Worm (Caenorhabditis elegans) whole organism, L3 larva: ENCODE results near the gene F48E8.3.
A peak's percentile ranks its signal among the peaks of the same experiment; 100 is the strongest.

Experiments
- R02D3.7 ChIP-seq: fragments of 150-350 bp; optimal IDR thresholded peaks from 2 replicates; lab custom pipeline; 2014; ENCODE audit warnings: missing biosample characterization, missing genetic modification characterization
- aly-2 ChIP-seq: fragments of 150-350 bp; optimal IDR thresholded peaks from 2 replicates; lab custom pipeline; 2014; ENCODE audit warnings: missing biosample characterization, missing genetic modification characterization
- ceh-28 ChIP-seq: fragments of 150-350 bp; optimal IDR thresholded peaks from 2 replicates; lab custom pipeline; 2014; ENCODE audit warnings: missing biosample characterization, missing genetic modification reagents, missing genetic modification characterization
- ceh-82 ChIP-seq: fragments of 150-350 bp; optimal IDR thresholded peaks from 2 replicates; lab custom pipeline; 2014; ENCODE audit warnings: missing biosample characterization, missing genetic modification characterization
- ceh-9 ChIP-seq: sonication (generic microtip); optimal IDR thresholded peaks from 2 replicates; lab custom pipeline; 2018; ENCODE audit warnings: missing biosample characterization, missing genetic modification characterization
- egl-27 ChIP-seq: sonication (generic microtip); optimal IDR thresholded peaks from 4 replicates; lab custom pipeline; 2017; ENCODE audit warnings: missing biosample characterization, missing genetic modification reagents, missing genetic modification characterization
- egl-5 ChIP-seq: fragments of 150-350 bp; optimal IDR thresholded peaks from 2 replicates; lab custom pipeline; 2017; ENCODE audit warnings: missing biosample characterization, missing genetic modification reagents, missing genetic modification characterization, inconsistent platforms
- elt-1 ChIP-seq: fragments of 150-350 bp; optimal IDR thresholded peaks from 2 replicates; lab custom pipeline; 2014; ENCODE audit warnings: missing biosample characterization, missing genetic modification characterization
- elt-2 ChIP-seq: sonication (generic microtip); optimal IDR thresholded peaks from 2 replicates; lab custom pipeline; 2016; ENCODE audit warnings: missing genetic modification reagents, mild to moderate bottlenecking, missing genetic modification characterization, missing compliant biosample characterization
- elt-3 ChIP-seq, 3 experiments: fragments of 150-350 bp in 1 of 3; sonication (generic microtip) in 2 of 3; optimal IDR thresholded peaks; 2 replicates in 2 of 3; 4 replicates in 1 of 3; lab custom pipeline; 2014 to 2017; ENCODE audit warnings: missing biosample characterization in 3 of 3, missing genetic modification characterization in 3 of 3
- fkh-10 ChIP-seq: sonication (generic microtip); optimal IDR thresholded peaks from 2 replicates; lab custom pipeline; 2017; ENCODE audit warnings: missing biosample characterization, missing genetic modification reagents, missing genetic modification characterization
- fkh-2 ChIP-seq: fragments of 150-350 bp; optimal IDR thresholded peaks from 2 replicates; lab custom pipeline; 2014; ENCODE audit warnings: missing biosample characterization, missing genetic modification reagents, missing genetic modification characterization
- fos-1 ChIP-seq: fragments of 150-350 bp; optimal IDR thresholded peaks from 2 replicates; lab custom pipeline; 2014; ENCODE audit warnings: missing biosample characterization, missing genetic modification characterization
- hmg-11 ChIP-seq: sonication (generic microtip); optimal IDR thresholded peaks from 2 replicates; lab custom pipeline; 2016; ENCODE audit warnings: missing genetic modification characterization, missing compliant biosample characterization
- jun-1 ChIP-seq: fragments of 150-350 bp; optimal IDR thresholded peaks from 2 replicates; lab custom pipeline; 2014; ENCODE audit warnings: missing biosample characterization, missing genetic modification reagents, missing genetic modification characterization
- lin-15B ChIP-seq: fragments of 150-350 bp; optimal IDR thresholded peaks from 2 replicates; lab custom pipeline; 2014; ENCODE audit warnings: missing biosample characterization, missing genetic modification characterization
- lin-39 ChIP-seq: fragments of 150-350 bp; optimal IDR thresholded peaks from 2 replicates; lab custom pipeline; 2018; ENCODE audit warnings: missing biosample characterization, missing genetic modification reagents, missing genetic modification characterization
- lsy-12 ChIP-seq: sonication (generic microtip); optimal IDR thresholded peaks from 2 replicates; lab custom pipeline; 2016; ENCODE audit warnings: mild to moderate bottlenecking, missing genetic modification characterization, missing compliant biosample characterization
- mdl-1 ChIP-seq: fragments of 150-350 bp; optimal IDR thresholded peaks from 2 replicates; lab custom pipeline; 2014; ENCODE audit warnings: missing biosample characterization, missing genetic modification characterization
- nfya-1 ChIP-seq: sonication (generic microtip); optimal IDR thresholded peaks from 2 replicates; lab custom pipeline; 2017; ENCODE audit warnings: missing genetic modification characterization, mild to moderate bottlenecking, missing compliant biosample characterization, antibody characterized with exemption, moderate library complexity; ENCODE audit not compliant: insufficient read depth
- nhr-23 ChIP-seq: fragments of 150-350 bp; optimal IDR thresholded peaks from 2 replicates; lab custom pipeline; 2014; ENCODE audit warnings: missing biosample characterization, missing genetic modification reagents, missing genetic modification characterization
- nhr-25 ChIP-seq: sonication (generic microtip); optimal IDR thresholded peaks from 2 replicates; lab custom pipeline; 2017; ENCODE audit warnings: missing biosample characterization, missing genetic modification characterization
- nhr-28 ChIP-seq: fragments of 150-350 bp; optimal IDR thresholded peaks from 2 replicates; lab custom pipeline; 2014; ENCODE audit warnings: missing biosample characterization, missing genetic modification characterization
- nhr-43 ChIP-seq: sonication (generic microtip); optimal IDR thresholded peaks from 2 replicates; lab custom pipeline; 2016; ENCODE audit warnings: mild to moderate bottlenecking, missing genetic modification characterization, missing compliant biosample characterization; ENCODE audit not compliant: poor library complexity, severe bottlenecking
- nhr-67 ChIP-seq: fragments of 150-350 bp; optimal IDR thresholded peaks from 2 replicates; lab custom pipeline; 2014; ENCODE audit warnings: missing biosample characterization, missing genetic modification characterization
- nhr-77 ChIP-seq: fragments of 150-350 bp; optimal IDR thresholded peaks from 2 replicates; lab custom pipeline; 2014; ENCODE audit warnings: missing biosample characterization, missing genetic modification characterization
- pha-4 ChIP-seq: fragments of 150-350 bp; optimal IDR thresholded peaks from 2 replicates; lab custom pipeline; 2014; ENCODE audit warnings: missing biosample characterization, missing genetic modification reagents, missing genetic modification characterization
- pqm-1 ChIP-seq: fragments of 150-350 bp; optimal IDR thresholded peaks from 2 replicates; lab custom pipeline; 2017; ENCODE audit warnings: missing biosample characterization, missing genetic modification characterization, inconsistent platforms
- sea-2 ChIP-seq: fragments of 150-350 bp; sonication (generic microtip); optimal IDR thresholded peaks from 4 replicates; lab custom pipeline; 2014; ENCODE audit warnings: missing biosample characterization, missing genetic modification reagents, missing genetic modification characterization
- unc-39 ChIP-seq: sonication (generic microtip); optimal IDR thresholded peaks from 4 replicates; lab custom pipeline; 2017; ENCODE audit warnings: missing biosample characterization, missing genetic modification characterization
- unc-62 ChIP-seq: fragments of 150-350 bp; sonication (generic microtip); optimal IDR thresholded peaks from 4 replicates; lab custom pipeline; 2014; ENCODE audit warnings: missing biosample characterization, missing genetic modification reagents, missing genetic modification characterization
- zag-1 ChIP-seq: fragments of 150-350 bp; optimal IDR thresholded peaks from 2 replicates; lab custom pipeline; 2014; ENCODE audit warnings: missing biosample characterization, missing genetic modification characterization
- ztf-11 ChIP-seq: fragments of 150-350 bp; optimal IDR thresholded peaks from 2 replicates; lab custom pipeline; 2014; ENCODE audit warnings: missing biosample characterization, missing genetic modification characterization
- ztf-4 ChIP-seq: fragments of 150-350 bp; optimal IDR thresholded peaks from 2 replicates; lab custom pipeline; 2014; ENCODE audit warnings: missing biosample characterization, missing genetic modification characterization

The F48E8.3 gene

DNA sequence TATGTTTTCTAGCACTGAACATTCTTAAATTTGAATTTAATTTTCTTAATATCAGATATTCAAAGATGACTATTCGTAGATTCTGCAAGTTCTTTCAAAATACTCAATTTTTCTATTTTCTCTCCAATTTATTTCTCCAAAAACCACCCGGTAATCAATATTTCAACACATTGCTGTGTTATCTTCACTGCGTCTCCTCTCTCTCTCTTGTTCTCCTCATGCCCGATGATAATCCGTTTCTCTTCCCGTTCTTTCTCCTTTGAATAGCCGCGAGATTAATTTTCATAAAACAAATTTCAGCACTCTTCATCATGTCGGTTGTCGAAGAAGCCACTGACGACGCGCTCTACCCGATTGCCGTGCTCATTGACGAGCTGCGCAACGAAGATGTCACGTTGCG is 10.7 kb upstream of the F48E8.3 start, which contains the start of gene paa-1:
Gene paa-1 (plus strand): TSS at position 301 of the 400 bp plus-strand sequence.
- TF ChIP-seq elt-1 (tag; lab: Kevin White, UChicago): no peak
- no peak for TF ChIP-seq mdl-1 (tag; lab: Kevin White, UChicago)
- no peak for TF ChIP-seq hmg-11 (tag; lab: Kevin White, UChicago)
- TF ChIP-seq ztf-11 (tag; lab: Kevin White, UChicago): no peak
- no peak for TF ChIP-seq jun-1
- TF ChIP-seq egl-5 (tag; lab: Kevin White, UChicago): no peak
- no peak for TF ChIP-seq nhr-25 (tag; lab: Kevin White, UChicago)
- no peak for TF ChIP-seq fkh-10 (GFP tag; lab: Kevin White, UChicago)
- no peak for TF ChIP-seq nhr-43
- no peak for TF ChIP-seq egl-27 (tag; lab: Kevin White, UChicago)
- TF ChIP-seq R02D3.7: no peak
- no peak for TF ChIP-seq elt-2
- no peak for TF ChIP-seq lin-39 (tag; lab: Kevin White, UChicago)
- TF ChIP-seq pha-4 (tag; lab: Kevin White, UChicago): no peak
- no peak for TF ChIP-seq lin-15B (tag; lab: Kevin White, UChicago)

ce11 chrIII:5453290-5453689 is 7.9 kb upstream of the F48E8.3 start, which contains the start of gene F48E8.4:
TSS of gene F48E8.4 (plus strand) at chrIII:5453590.
- TF ChIP-seq nhr-25 (tag; lab: Kevin White, UChicago) (peak; percentile 13), ztf-11 (tag; lab: Kevin White, UChicago) (no peak)

DNA sequence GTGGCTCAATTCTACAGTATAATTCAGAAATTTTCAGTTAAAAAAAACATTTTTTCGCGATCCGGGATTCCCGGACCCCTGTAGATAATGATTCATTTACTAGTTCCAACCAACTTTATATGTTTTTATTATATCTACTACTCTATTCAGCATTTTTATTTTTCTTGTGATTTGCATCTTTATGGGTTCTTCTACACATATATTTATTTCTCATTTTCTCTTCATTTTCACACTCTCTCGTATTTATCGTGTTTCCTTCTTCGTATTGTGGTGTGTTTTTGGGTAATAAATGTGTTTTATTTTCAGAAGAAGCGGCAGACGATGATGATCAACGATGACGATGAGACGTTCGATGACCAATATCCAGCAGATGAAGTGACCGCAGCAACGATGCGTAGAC is 2.9 kb downstream of the F48E8.3 start, which contains the start of gene F48E8.2:
Gene F48E8.2 (plus strand): TSS at position 301 of the 400 bp plus-strand sequence.
- no peak for TF ChIP-seq ceh-82
- no peak for TF ChIP-seq ceh-9 (tag; lab: Kevin White, UChicago)
- no peak for TF ChIP-seq nhr-43
- TF ChIP-seq nhr-67: no peak
- TF ChIP-seq sea-2: no peak
- no peak for TF ChIP-seq jun-1
- TF ChIP-seq pha-4 (tag; lab: Kevin White, UChicago): no peak
- TF ChIP-seq elt-1 (tag; lab: Kevin White, UChicago): no peak
- no peak for TF ChIP-seq mdl-1 (tag; lab: Kevin White, UChicago)
- TF ChIP-seq nhr-23 (tag; lab: Kevin White, UChicago): no peak
- no peak for TF ChIP-seq fkh-2
- no peak for TF ChIP-seq pqm-1 (tag; lab: Kevin White, UChicago)
- TF ChIP-seq zag-1 (tag; lab: Kevin White, UChicago): no peak
- no peak for TF ChIP-seq egl-27 (tag; lab: Kevin White, UChicago)
- TF ChIP-seq hmg-11 (tag; lab: Kevin White, UChicago): no peak

DNA sequence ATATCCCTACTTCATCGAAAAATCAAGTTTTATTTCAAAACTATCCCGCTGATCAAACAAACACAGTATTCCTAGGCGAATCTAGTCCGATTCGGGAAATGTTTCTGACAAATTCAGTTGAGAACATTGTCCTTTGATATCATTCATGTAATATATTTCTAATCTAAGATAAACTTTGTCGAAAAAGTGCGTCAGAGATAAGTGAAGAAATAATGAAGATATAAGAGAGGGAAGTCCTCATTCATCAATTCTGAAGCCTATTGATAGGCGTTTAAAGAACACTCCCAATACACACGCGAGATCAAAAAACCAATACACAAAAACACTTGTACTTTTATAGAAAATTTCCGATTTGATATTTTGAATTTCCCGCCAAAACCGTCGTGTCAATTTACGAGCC is 3.7 kb downstream of the F48E8.3 start:
- no peak for TF ChIP-seq lsy-12 (tag; lab: Kevin White, UChicago)
- no peak for TF ChIP-seq aly-2 (tag; lab: Kevin White, UChicago)
- no peak for TF ChIP-seq ztf-4
- TF ChIP-seq nhr-28 (tag; lab: Kevin White, UChicago): no peak
- no peak for TF ChIP-seq ceh-28 (tag; lab: Kevin White, UChicago)
- peak; percentile 49 to 90 (median 88) for TF ChIP-seq elt-3 (tag; optimal IDR thresholded peaks at IDR 0.05; lab: Kevin White, UChicago)
- no peak for TF ChIP-seq nhr-77 (tag; lab: Kevin White, UChicago)
- no peak for TF ChIP-seq hmg-11 (tag; lab: Kevin White, UChicago)
- peak; percentile 19 for TF ChIP-seq nhr-25 (tag; lab: Kevin White, UChicago)
- no peak for TF ChIP-seq unc-39
- no peak for TF ChIP-seq fos-1 (tag; lab: Kevin White, UChicago)
- TF ChIP-seq R02D3.7: no peak

- TF ChIP-seq nfya-1 (tag; lab: Kevin White, UChicago) (peak; percentile 99), unc-62 (GFP tag; lab: Kevin White, UChicago) (no peak)
- TF ChIP-seq, all 47 proteins: peak for 1
These were observed 7.9 kb downstream of the F48E8.3 start for ce11 chrIII:5469090-5469489.
